Fruit fly (Drosophila melanogaster) whole organism, pupa: Measurements from ENCODE around the gene Klp10A.

Experiments
- CG10348 ChIP-seq: fragments of 200-800 bp; sonication (Bioruptor generic); IDR thresholded peaks from 2 replicates; pipeline ENCODE4 v1.3.6; 2022; ENCODE audit warnings: missing biosample characterization, missing genetic modification characterization
- CG15710 ChIP-seq: fragments of 200-800 bp; sonication (Bioruptor generic); optimal IDR thresholded peaks from 2 replicates; lab custom pipeline; 2018; ENCODE audit warnings: missing biosample characterization, mild to moderate bottlenecking, missing genetic modification characterization, moderate library complexity
- CG32121 ChIP-seq: fragments of 200-800 bp; sonication (Bioruptor generic); IDR thresholded peaks from 2 replicates; pipeline ENCODE4 v1.3.6; 2022; ENCODE audit warnings: missing biosample characterization, missing genetic modification characterization
- CG4496 ChIP-seq: fragments of 200-800 bp; sonication (Bioruptor generic); IDR thresholded peaks from 3 replicates; pipeline ENCODE4 v1.3.6; 2022; ENCODE audit warnings: missing biosample characterization, missing genetic modification characterization
- CG8301 ChIP-seq: fragments of 200-800 bp; sonication (Bioruptor generic); optimal IDR thresholded peaks from 2 replicates; lab custom pipeline; 2018; ENCODE audit warnings: missing biosample characterization, mild to moderate bottlenecking, missing genetic modification characterization
- Ets98B ChIP-seq: fragments of 200-800 bp; sonication (Bioruptor generic); IDR thresholded peaks from 2 replicates; pipeline ENCODE4 v1.3.6; 2022; ENCODE audit warnings: missing biosample characterization, missing genetic modification characterization
- gl ChIP-seq: fragments of 200-800 bp; sonication (Bioruptor generic); optimal IDR thresholded peaks from 2 replicates; lab custom pipeline; 2018; ENCODE audit warnings: missing biosample characterization, mild to moderate bottlenecking, missing genetic modification characterization

DNA sequence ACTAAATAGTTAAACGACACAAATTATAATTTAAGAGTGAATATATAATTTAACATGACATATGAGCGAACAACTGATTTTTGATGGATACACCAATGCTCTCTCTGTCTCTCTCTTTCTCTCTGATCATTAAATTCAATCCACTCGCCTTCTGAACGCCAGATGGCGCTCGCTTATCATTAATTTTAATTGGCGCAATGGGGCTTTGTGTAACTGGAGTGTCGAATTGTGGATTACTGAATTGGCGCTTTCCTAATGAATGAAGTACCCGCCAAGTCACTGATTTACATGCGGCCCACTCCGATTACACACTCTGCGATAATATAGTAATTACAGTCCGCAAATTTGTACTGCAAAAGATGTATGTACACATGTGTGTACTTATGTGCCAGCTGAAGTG lies 55.1 kb downstream of the Klp10A start:
- TF ChIP-seq CG10348 (GFP tag; lab: Robert Waterston, UW) (no peak), Ets98B (no peak), CG32121 (no peak), gl (tag; lab: Kevin White, UChicago) (no peak), CG4496 (GFP tag; lab: Robert Waterston, UW) (no peak), CG8301 (tag; lab: Kevin White, UChicago) (no peak), CG15710 (tag; lab: Kevin White, UChicago) (no peak)
